Worm (Caenorhabditis elegans): Measurements from ENCODE around the gene F38A1.11.

DNA sequence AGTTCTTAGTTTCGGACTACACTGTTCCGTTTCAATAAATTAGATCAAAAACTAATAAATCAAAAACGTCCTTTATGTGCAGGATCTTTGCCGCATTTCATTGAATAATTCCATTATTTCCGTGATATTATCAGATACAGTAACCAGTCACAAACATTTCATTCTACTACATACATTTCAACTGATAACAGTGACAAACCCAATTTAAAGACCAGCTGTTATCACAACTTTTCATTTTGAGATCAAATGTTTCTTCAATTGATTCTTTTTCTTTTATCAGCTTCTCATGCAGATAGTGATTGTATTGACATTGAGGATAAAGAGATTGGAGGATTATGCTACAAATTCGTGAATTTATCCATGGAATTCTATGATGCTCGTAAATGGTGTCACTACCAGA, 9.5 kb downstream of the F38A1.11 start, which contains the start of gene clec-168:
- TF ChIP-seq skn-1 (tag; optimal IDR thresholded peaks at IDR 0.05) = no peak
- TF ChIP-seq nhr-77 (tag; optimal IDR thresholded peaks at IDR 0.05) = no peak
- TF ChIP-seq fos-1 (tag; optimal IDR thresholded peaks at IDR 0.05) = no peak
- TF ChIP-seq hmg-11 (tag; optimal IDR thresholded peaks at IDR 0.05) = no peak
- TF ChIP-seq pha-4 (tag; optimal IDR thresholded peaks at IDR 0.05) = no peak
- no peak for TF ChIP-seq nhr-25 (tag; optimal IDR thresholded peaks at IDR 0.05)

All from whole organism, L3 larva.